Fruit fly (Drosophila melanogaster) whole organism, embryonic: ENCODE data around the gene kra.

Experiments
- CG12391 ChIP-seq: fragments of 200-800 bp; sonication (Bioruptor generic); optimal IDR thresholded peaks from 3 replicates; lab custom pipeline; 2018; ENCODE audit warnings: missing biosample characterization, mild to moderate bottlenecking, missing genetic modification characterization, moderate library complexity
- CG13287 ChIP-seq: fragments of 200-800 bp; sonication (Bioruptor generic); IDR thresholded peaks from 2 replicates; pipeline ENCODE4 v1.3.6; 2022; ENCODE audit warnings: missing biosample characterization, missing genetic modification characterization; ENCODE audit not compliant: partially characterized antibody
- CG15269 ChIP-seq: fragments of 200-800 bp; sonication (Bioruptor generic); optimal IDR thresholded peaks from 2 replicates; lab custom pipeline; 2018; ENCODE audit warnings: missing biosample characterization, mild to moderate bottlenecking, missing genetic modification characterization, moderate library complexity
- CG15696 ChIP-seq: fragments of 200-800 bp; sonication (Bioruptor generic); optimal IDR thresholded peaks from 2 replicates; lab custom pipeline; 2019; ENCODE audit warnings: missing biosample characterization, mild to moderate bottlenecking, missing genetic modification characterization, moderate library complexity
- CG17385 ChIP-seq: fragments of 200-800 bp; sonication (Bioruptor generic); optimal IDR thresholded peaks from 3 replicates; lab custom pipeline; 2018; ENCODE audit warnings: missing biosample characterization, mild to moderate bottlenecking, missing genetic modification characterization
- CG18262 ChIP-seq: fragments of 200-800 bp; optimal IDR thresholded peaks from 3 replicates; lab custom pipeline; 2019; ENCODE audit warnings: missing biosample characterization, mild to moderate bottlenecking, missing genetic modification characterization, moderate library complexity
- CG18764 ChIP-seq: fragments of 200-800 bp; sonication (Bioruptor generic); optimal IDR thresholded peaks from 3 replicates; lab custom pipeline; 2016; ENCODE audit warnings: missing biosample characterization, missing genetic modification characterization
- CG2875 ChIP-seq: fragments of 200-800 bp; sonication (Bioruptor generic); optimal IDR thresholded peaks from 2 replicates; lab custom pipeline; 2017; ENCODE audit warnings: missing biosample characterization, mild to moderate bottlenecking, missing genetic modification characterization, missing genetic modification reagents
- CG2889 ChIP-seq: fragments of 200-800 bp; sonication (Bioruptor generic); IDR thresholded peaks from 3 replicates; pipeline ENCODE4 v1.3.6; 2022; ENCODE audit warnings: missing biosample characterization, missing genetic modification characterization
- CG34376 ChIP-seq: fragments of 200-800 bp; sonication (Bioruptor generic); optimal IDR thresholded peaks from 2 replicates; lab custom pipeline; 2018; ENCODE audit warnings: missing biosample characterization, mild to moderate bottlenecking, missing genetic modification characterization
- CG4617 ChIP-seq: fragments of 200-800 bp; sonication (Bioruptor generic); optimal IDR thresholded peaks from 3 replicates; lab custom pipeline; 2016; ENCODE audit warnings: missing biosample characterization, missing genetic modification characterization, borderline replicate concordance
- CG6854 ChIP-seq: fragments of 200-800 bp; sonication (Bioruptor generic); optimal IDR thresholded peaks from 3 replicates; lab custom pipeline; 2017; ENCODE audit warnings: missing biosample characterization, mild to moderate bottlenecking, missing genetic modification characterization
- CG7556 ChIP-seq: fragments of 200-800 bp; sonication (Bioruptor generic); optimal IDR thresholded peaks from 2 replicates; lab custom pipeline; 2017; ENCODE audit warnings: missing biosample characterization, mild to moderate bottlenecking, missing genetic modification characterization
- CG7839 ChIP-seq: fragments of 200-800 bp; sonication (Bioruptor generic); optimal IDR thresholded peaks from 3 replicates; lab custom pipeline; 2018; ENCODE audit warnings: missing biosample characterization, mild to moderate bottlenecking, missing genetic modification characterization, moderate library complexity
- CG7963 ChIP-seq: fragments of 200-800 bp; sonication (Bioruptor generic); IDR thresholded peaks from 3 replicates; pipeline ENCODE4 v1.3.6; 2022; ENCODE audit warnings: missing biosample characterization, missing genetic modification characterization; ENCODE audit not compliant: partially characterized antibody
- CG9727 ChIP-seq: fragments of 200-800 bp; sonication (Bioruptor generic); optimal IDR thresholded peaks from 3 replicates; lab custom pipeline; 2017; ENCODE audit warnings: missing biosample characterization, mild to moderate bottlenecking, missing genetic modification characterization
- CG9797 ChIP-seq: fragments of 200-800 bp; sonication (Bioruptor generic); optimal IDR thresholded peaks from 3 replicates; lab custom pipeline; 2018; ENCODE audit warnings: missing biosample characterization, mild to moderate bottlenecking, missing genetic modification characterization
- CG9932 ChIP-seq: fragments of 200-800 bp; sonication (Bioruptor generic); IDR thresholded peaks from 2 replicates; pipeline ENCODE4 v1.3.6; 2022; ENCODE audit warnings: missing biosample characterization, missing genetic modification characterization
- Dll ChIP-seq: fragments of 200-800 bp; sonication (Bioruptor generic); IDR thresholded peaks from 4 replicates; pipeline ENCODE4 v1.3.6; 2022; ENCODE audit warnings: missing biosample characterization, missing genetic modification characterization; ENCODE audit not compliant: partially characterized antibody
- ERR ChIP-seq: fragments of 200-800 bp; sonication (Bioruptor generic); optimal IDR thresholded peaks from 2 replicates; lab custom pipeline; 2016; ENCODE audit warnings: missing biosample characterization, missing genetic modification characterization
- Elba2 ChIP-seq: fragments of 200-800 bp; sonication (Bioruptor generic); optimal IDR thresholded peaks from 3 replicates; lab custom pipeline; 2016; ENCODE audit warnings: missing biosample characterization, missing genetic modification characterization
- Ets97D ChIP-seq: fragments of 200-800 bp; sonication (Bioruptor generic); optimal IDR thresholded peaks from 3 replicates; lab custom pipeline; 2016; ENCODE audit warnings: missing biosample characterization, missing genetic modification characterization
- HLHmδ ChIP-seq: fragments of 200-800 bp; sonication (Bioruptor generic); optimal IDR thresholded peaks from 2 replicates; lab custom pipeline; 2018; ENCODE audit warnings: missing biosample characterization, mild to moderate bottlenecking, missing genetic modification characterization, moderate library complexity
- Hey ChIP-seq: fragments of 200-800 bp; sonication (Bioruptor generic); optimal IDR thresholded peaks from 3 replicates; lab custom pipeline; 2018; ENCODE audit warnings: missing biosample characterization, mild to moderate bottlenecking, missing genetic modification characterization
- HmgD ChIP-seq: fragments of 200-800 bp; sonication (Bioruptor generic); optimal IDR thresholded peaks from 3 replicates; lab custom pipeline; 2016; ENCODE audit warnings: missing biosample characterization, missing genetic modification characterization
- Jarid2 ChIP-seq: fragments of 200-800 bp; sonication (Bioruptor generic); optimal IDR thresholded peaks from 3 replicates; lab custom pipeline; 2017; ENCODE audit warnings: mild to moderate bottlenecking, missing biosample characterization, missing genetic modification reagents, missing genetic modification characterization
- NfI ChIP-seq: fragments of 200-800 bp; sonication (Bioruptor generic); optimal IDR thresholded peaks from 3 replicates; lab custom pipeline; 2018; ENCODE audit warnings: missing biosample characterization, mild to moderate bottlenecking, missing genetic modification characterization, moderate library complexity
- Rx ChIP-seq: fragments of 200-800 bp; sonication (Bioruptor generic); IDR thresholded peaks from 2 replicates; pipeline ENCODE4 v1.3.6; 2022; ENCODE audit warnings: missing biosample characterization, missing genetic modification characterization
- Sox100B ChIP-seq: fragments of 200-800 bp; sonication (Bioruptor generic); optimal IDR thresholded peaks from 3 replicates; lab custom pipeline; 2018; ENCODE audit warnings: missing biosample characterization, mild to moderate bottlenecking, missing genetic modification characterization
- Stat92E ChIP-seq, 3 experiments: fragments of >200 bp in 2 of 3; fragments of 200-800 bp in 1 of 3; sonication (Bioruptor generic) in 1 of 3; optimal IDR thresholded peaks; 2 replicates each; lab custom pipeline; 2017 to 2019; ENCODE audit warnings: missing biosample characterization in 3 of 3, missing genetic modification characterization in 3 of 3, mild to moderate bottlenecking in 1 of 3, moderate library complexity in 1 of 3
- Xbp1 ChIP-seq: fragments of 200-800 bp; sonication (Bioruptor generic); optimal IDR thresholded peaks from 3 replicates; lab custom pipeline; 2016; ENCODE audit warnings: missing biosample characterization, mild to moderate bottlenecking, missing genetic modification characterization
- ase ChIP-seq: fragments of 200-800 bp; sonication (Bioruptor generic); IDR thresholded peaks from 3 replicates; pipeline ENCODE4 v1.3.6; 2022; ENCODE audit warnings: missing biosample characterization, missing genetic modification characterization
- br ChIP-seq: fragments of >200 bp; optimal IDR thresholded peaks from 2 replicates; lab custom pipeline; 2017
- ems ChIP-seq: fragments of 200-800 bp; sonication (Bioruptor generic); optimal IDR thresholded peaks from 3 replicates; lab custom pipeline; 2016; ENCODE audit warnings: missing biosample characterization, missing genetic modification characterization
- ftz-f1 ChIP-seq: fragments of 200-800 bp; sonication (Bioruptor generic); optimal IDR thresholded peaks from 2 replicates; lab custom pipeline; 2016; ENCODE audit warnings: missing biosample characterization, missing genetic modification characterization
- hbn ChIP-seq: fragments of 200-800 bp; sonication (Bioruptor generic); IDR thresholded peaks from 2 replicates; pipeline ENCODE4 v1.3.6; 2022; ENCODE audit warnings: missing biosample characterization, missing genetic modification characterization; ENCODE audit not compliant: partially characterized antibody
- jumu ChIP-seq: fragments of 200-800 bp; sonication (Bioruptor generic); optimal IDR thresholded peaks from 3 replicates; lab custom pipeline; 2016; ENCODE audit warnings: missing biosample characterization, missing genetic modification characterization
- kay ChIP-seq: fragments of 200-800 bp; sonication (Bioruptor generic); optimal IDR thresholded peaks from 2 replicates; lab custom pipeline; 2016; ENCODE audit warnings: missing biosample characterization, missing genetic modification characterization
- nom ChIP-seq: fragments of 200-800 bp; sonication (Bioruptor generic); optimal IDR thresholded peaks from 2 replicates; lab custom pipeline; 2017; ENCODE audit warnings: missing biosample characterization, missing genetic modification characterization, mild to moderate bottlenecking, moderate library complexity, missing genetic modification reagents
- pan ChIP-seq, 4 experiments: fragments of >200 bp in 3 of 4; fragments of 200-800 bp in 1 of 4; sonication (Bioruptor generic) in 1 of 4; optimal IDR thresholded peaks in 3 of 4; IDR thresholded peaks in 1 of 4; 2 replicates each; pipeline versions ENCODE4 v1.3.6 to Lab custom; 2017 to 2022; ENCODE audit warnings: missing biosample characterization in 2 of 4, missing genetic modification characterization in 2 of 4, mixed read lengths in 1 of 4
- pum ChIP-seq: fragments of 200-800 bp; sonication (Bioruptor generic); optimal IDR thresholded peaks from 2 replicates; lab custom pipeline; 2016; ENCODE audit warnings: missing biosample characterization, missing genetic modification characterization
- repo ChIP-seq: fragments of 200-800 bp; sonication (Bioruptor generic); optimal IDR thresholded peaks from 2 replicates; lab custom pipeline; 2016; ENCODE audit warnings: missing biosample characterization, missing genetic modification characterization
- rib ChIP-seq: fragments of 200-800 bp; sonication (Bioruptor generic); IDR thresholded peaks from 2 replicates; pipeline ENCODE4 v1.3.6; 2022; ENCODE audit warnings: missing biosample characterization, missing genetic modification characterization
- scrt ChIP-seq: fragments of 200-800 bp; sonication (Bioruptor generic); optimal IDR thresholded peaks from 2 replicates; lab custom pipeline; 2018; ENCODE audit warnings: missing biosample characterization, mild to moderate bottlenecking, missing genetic modification characterization, moderate library complexity
- sqz ChIP-seq: fragments of 200-800 bp; sonication (Bioruptor generic); optimal IDR thresholded peaks from 3 replicates; lab custom pipeline; 2018; ENCODE audit warnings: missing biosample characterization, mild to moderate bottlenecking, missing genetic modification characterization
- stc ChIP-seq: fragments of 200-800 bp; sonication (Bioruptor generic); IDR thresholded peaks from 2 replicates; pipeline ENCODE4 v1.3.6; 2022; ENCODE audit warnings: missing biosample characterization, missing genetic modification characterization
- tx ChIP-seq: fragments of 200-800 bp; sonication (Bioruptor generic); optimal IDR thresholded peaks from 2 replicates; lab custom pipeline; 2016; ENCODE audit warnings: missing biosample characterization, missing genetic modification characterization
- unpg ChIP-seq: fragments of 200-800 bp; sonication (Bioruptor generic); optimal IDR thresholded peaks from 3 replicates; lab custom pipeline; 2018; ENCODE audit warnings: missing biosample characterization, mild to moderate bottlenecking, missing genetic modification characterization, moderate library complexity
- usp ChIP-seq: fragments of >200 bp; optimal IDR thresholded peaks from 2 replicates; lab custom pipeline; 2017; ENCODE audit warnings: missing biosample characterization, missing genetic modification characterization

The kra gene

DNA sequence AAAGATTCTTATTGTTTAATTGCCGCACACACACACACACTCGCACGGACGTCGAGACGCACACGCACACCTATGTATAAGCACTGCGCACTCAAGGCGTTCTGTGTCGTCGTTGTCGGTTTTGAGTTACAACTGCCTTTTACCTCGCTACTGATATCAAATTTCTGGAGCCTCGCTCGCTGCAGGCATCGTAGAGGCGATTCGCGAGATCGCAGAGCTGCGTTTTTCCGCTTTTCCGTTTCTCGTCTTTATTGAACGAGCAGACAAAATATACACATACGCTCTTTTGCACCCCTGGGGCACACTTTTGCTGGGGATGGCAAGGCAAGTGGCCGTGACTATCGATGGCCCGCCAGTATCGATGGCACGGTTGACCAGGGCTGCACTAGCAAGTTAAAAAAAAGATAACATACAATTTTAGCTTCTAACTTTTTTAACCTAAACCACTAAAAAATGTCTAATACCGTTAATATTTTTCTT, 53.4 kb downstream of the kra start, which contains the start of gene CG2519 (continued):
- TF ChIP-seq hbn (peak; percentile 80), CG17385 (GFP tag; lab: Kevin White, UChicago) (no peak), Rx (no peak), CG13287 (peak; percentile 91), rib (peak; percentile 37; the same call in 1 of the 2 replicates), CG7963 (peak; percentile 89), Jarid2 (GFP tag; lab: Kevin White, UChicago) (no peak), unpg (GFP tag; lab: Kevin White, UChicago) (no peak), CG9727 (GFP tag; lab: Kevin White, UChicago) (no peak), Hey (no peak), usp (GFP tag; lab: Kevin White, UChicago) (no peak), CG15696 (peak; percentile 29), Sox100B (GFP tag; lab: Kevin White, UChicago) (no peak), Elba2 (GFP tag; lab: Kevin White, UChicago) (peak; percentile 88), scrt (no peak), CG2889 (GFP tag; lab: Robert Waterston, UW) (no peak), HmgD (GFP tag; lab: Kevin White, UChicago) (peak; percentile 78), jumu (GFP tag; lab: Kevin White, UChicago) (peak; percentile 62), pum (GFP tag; lab: Kevin White, UChicago) (peak; percentile 39), NfI (GFP tag; lab: Kevin White, UChicago) (no peak), CG7839 (tag; lab: Kevin White, UChicago) (no peak), Dll (GFP tag; lab: Robert Waterston, UW) (peak; percentile 89), stc (peak; percentile 62; the same call in 1 of the 2 replicates), ftz-f1 (GFP tag; lab: Kevin White, UChicago) (peak; percentile 81), CG18262 (tag; lab: Kevin White, UChicago) (no peak), ase (GFP tag; lab: Robert Waterston, UW) (peak; percentile 61; the same call in 2 of the 3 replicates), kay (GFP tag; lab: Kevin White, UChicago) (no peak), CG15269 (tag; lab: Kevin White, UChicago) (no peak), repo (no peak), CG9797 (GFP tag; lab: Kevin White, UChicago) (peak; percentile 37), br (no peak), CG9932 (GFP tag; lab: Robert Waterston, UW) (peak; percentile 91), nom (GFP tag; lab: Kevin White, UChicago) (no peak), CG6854 (GFP tag; lab: Kevin White, UChicago) (no peak), CG12391 (tag; lab: Kevin White, UChicago) (no peak), pan (optimal IDR thresholded peaks at IDR 0.05; lab: Kevin White, UChicago) (no peak), pan (GFP tag; optimal IDR thresholded peaks at IDR 0.05 in 1 of 2, IDR thresholded peaks at IDR 0.05 in 1 of 2) (peak in 1 of 2 experiments; percentile 51), CG7556 (GFP tag; lab: Kevin White, UChicago) (no peak), ems (GFP tag; lab: Kevin White, UChicago) (peak; percentile 72), Xbp1 (peak; percentile 74), sqz (GFP tag; lab: Kevin White, UChicago) (no peak), CG4617 (GFP tag; lab: Kevin White, UChicago) (peak; percentile 86), CG2875 (GFP tag; lab: Kevin White, UChicago) (no peak), tx (GFP tag; lab: Kevin White, UChicago) (peak; percentile 22), ERR (GFP tag; lab: Kevin White, UChicago) (peak; percentile 57), HLHmδ (no peak), Ets97D (GFP tag; lab: Kevin White, UChicago) (peak; percentile 77), Stat92E (GFP tag; optimal IDR thresholded peaks at IDR 0.05; lab: Kevin White, UChicago) (peak in 1 of 3 experiments; percentile 45), CG18764 (GFP tag; lab: Kevin White, UChicago) (peak; percentile 61), CG34376 (peak; percentile 77)
